Worm (Caenorhabditis elegans) whole organism, late embryonic: ENCODE measurements around the gene T24E12.1.

Source experiments
- C38D4.7 ChIP-seq: fragments of 200-800 bp; sonication (Bioruptor generic); optimal IDR thresholded peaks from 2 replicates; lab custom pipeline; 2018; ENCODE audit warnings: mild to moderate bottlenecking, missing genetic modification characterization, moderate library complexity, missing compliant biosample characterization
- K02D7.2 ChIP-seq: sonication (generic microtip); optimal IDR thresholded peaks from 2 replicates; lab custom pipeline; 2017; ENCODE audit warnings: mild to moderate bottlenecking, missing genetic modification characterization, missing compliant biosample characterization
- K09A11.1 ChIP-seq: sonication (generic microtip); optimal IDR thresholded peaks from 2 replicates; lab custom pipeline; 2017; ENCODE audit warnings: antibody characterized with exemption, mild to moderate bottlenecking, missing genetic modification characterization, missing compliant biosample characterization; ENCODE audit not compliant: insufficient read depth
- Y22D7AL.16 ChIP-seq: sonication (generic microtip); optimal IDR thresholded peaks from 2 replicates; lab custom pipeline; 2016; ENCODE audit warnings: missing genetic modification characterization, missing compliant biosample characterization
- ahr-1 ChIP-seq: sonication (generic microtip); optimal IDR thresholded peaks from 2 replicates; lab custom pipeline; 2016; ENCODE audit warnings: missing genetic modification characterization, missing compliant biosample characterization
- ceh-14 ChIP-seq: sonication (generic microtip); optimal IDR thresholded peaks from 2 replicates; lab custom pipeline; 2016; ENCODE audit warnings: missing genotype, missing genetic modification characterization, missing compliant biosample characterization
- ceh-18 ChIP-seq: sonication (generic microtip); optimal IDR thresholded peaks from 2 replicates; lab custom pipeline; 2016; ENCODE audit warnings: missing genetic modification characterization, missing compliant biosample characterization
- ceh-2 ChIP-seq: sonication (generic microtip); optimal IDR thresholded peaks from 2 replicates; lab custom pipeline; 2016; ENCODE audit warnings: missing genotype, missing genetic modification characterization, missing compliant biosample characterization
- ceh-22 ChIP-seq: sonication (generic microtip); optimal IDR thresholded peaks from 2 replicates; lab custom pipeline; 2017; ENCODE audit warnings: missing biosample characterization, missing genetic modification characterization
- ceh-30 ChIP-seq: fragments of 150-350 bp; optimal IDR thresholded peaks from 2 replicates; lab custom pipeline; 2014; ENCODE audit warnings: missing biosample characterization, missing genetic modification characterization
- ceh-31 ChIP-seq: sonication (generic microtip); optimal IDR thresholded peaks from 2 replicates; lab custom pipeline; 2016; ENCODE audit warnings: missing genetic modification characterization, missing compliant biosample characterization
- ceh-45 ChIP-seq: fragments of 200-800 bp; sonication (Bioruptor generic); IDR thresholded peaks from 2 replicates; pipeline ENCODE4 v1.3.6; 2022; ENCODE audit warnings: missing genetic modification reagents, missing genetic modification characterization, missing compliant biosample characterization
- ceh-48 ChIP-seq: sonication (generic microtip); optimal IDR thresholded peaks from 2 replicates; lab custom pipeline; 2016; ENCODE audit warnings: missing genetic modification characterization, inconsistent platforms, missing compliant biosample characterization
- ceh-9 ChIP-seq: sonication (generic microtip); optimal IDR thresholded peaks from 2 replicates; lab custom pipeline; 2016; ENCODE audit warnings: mild to moderate bottlenecking, missing genetic modification characterization, inconsistent platforms, missing compliant biosample characterization
- che-1 ChIP-seq: sonication (generic microtip); optimal IDR thresholded peaks from 2 replicates; lab custom pipeline; 2016; ENCODE audit warnings: mild to moderate bottlenecking, missing genetic modification characterization, missing compliant biosample characterization
- dmd-4 ChIP-seq: sonication (generic microtip); optimal IDR thresholded peaks from 2 replicates; lab custom pipeline; 2016; ENCODE audit warnings: borderline replicate concordance, missing genetic modification characterization, missing compliant biosample characterization
- elt-2 ChIP-seq: sonication (generic microtip); optimal IDR thresholded peaks from 2 replicates; lab custom pipeline; 2016; ENCODE audit warnings: missing genetic modification reagents, missing genetic modification characterization, missing compliant biosample characterization
- ets-4 ChIP-seq: sonication (generic microtip); optimal IDR thresholded peaks from 2 replicates; lab custom pipeline; 2016; ENCODE audit warnings: missing genetic modification characterization, missing compliant biosample characterization
- gmeb-2 ChIP-seq: sonication (generic microtip); optimal IDR thresholded peaks from 2 replicates; lab custom pipeline; 2016; ENCODE audit warnings: missing genetic modification characterization, inconsistent platforms, missing compliant biosample characterization
- hlh-13 ChIP-seq: fragments of 200-800 bp; sonication (Bioruptor generic); optimal IDR thresholded peaks from 2 replicates; lab custom pipeline; 2018; ENCODE audit warnings: mild to moderate bottlenecking, missing genetic modification characterization, missing compliant biosample characterization
- hlh-15 ChIP-seq: sonication (generic microtip); optimal IDR thresholded peaks from 2 replicates; lab custom pipeline; 2016; ENCODE audit warnings: missing genetic modification characterization, missing compliant biosample characterization
- hlh-30 ChIP-seq: sonication (generic microtip); optimal IDR thresholded peaks from 2 replicates; lab custom pipeline; 2017; ENCODE audit warnings: antibody characterized with exemption, missing genetic modification characterization, missing compliant biosample characterization; ENCODE audit not compliant: insufficient read depth
- madf-2 ChIP-seq: sonication (generic microtip); optimal IDR thresholded peaks from 2 replicates; lab custom pipeline; 2017; ENCODE audit warnings: missing genetic modification characterization, missing compliant biosample characterization
- mec-3 ChIP-seq: sonication (generic microtip); optimal IDR thresholded peaks from 2 replicates; lab custom pipeline; 2016; ENCODE audit warnings: borderline replicate concordance, missing genetic modification characterization, missing compliant biosample characterization
- nfya-1 ChIP-seq: sonication (generic microtip); optimal IDR thresholded peaks from 2 replicates; lab custom pipeline; 2017; ENCODE audit warnings: missing genetic modification characterization, mild to moderate bottlenecking, missing compliant biosample characterization, antibody characterized with exemption, moderate library complexity
- nhr-11 ChIP-seq: fragments of 150-350 bp; optimal IDR thresholded peaks from 2 replicates; lab custom pipeline; 2014; ENCODE audit warnings: missing biosample characterization, missing genetic modification characterization
- pat-9 ChIP-seq: fragments of 200-800 bp; sonication (Bioruptor generic); optimal IDR thresholded peaks from 2 replicates; lab custom pipeline; 2018; ENCODE audit warnings: mild to moderate bottlenecking, missing genetic modification characterization, moderate library complexity, missing compliant biosample characterization
- pax-1 ChIP-seq: fragments of 150-350 bp; optimal IDR thresholded peaks from 2 replicates; lab custom pipeline; 2014; ENCODE audit warnings: missing biosample characterization, missing genetic modification characterization
- rnt-1 ChIP-seq: sonication (generic microtip); optimal IDR thresholded peaks from 2 replicates; lab custom pipeline; 2016; ENCODE audit warnings: missing genetic modification characterization, missing compliant biosample characterization
- sox-4 ChIP-seq: sonication (generic microtip); optimal IDR thresholded peaks from 2 replicates; lab custom pipeline; 2017; ENCODE audit warnings: mild to moderate bottlenecking, missing genetic modification characterization, inconsistent platforms, missing compliant biosample characterization
- tbx-2 ChIP-seq: sonication (generic microtip); optimal IDR thresholded peaks from 2 replicates; lab custom pipeline; 2016; ENCODE audit warnings: missing genetic modification characterization, missing compliant biosample characterization
- ttx-3 ChIP-seq: sonication (generic microtip); optimal IDR thresholded peaks from 2 replicates; lab custom pipeline; 2016; ENCODE audit warnings: missing genetic modification reagents, missing genetic modification characterization, missing compliant biosample characterization
- unc-42 ChIP-seq: sonication (generic microtip); optimal IDR thresholded peaks from 2 replicates; lab custom pipeline; 2016; ENCODE audit warnings: missing genotype, missing genetic modification characterization, missing compliant biosample characterization
- unc-55 ChIP-seq: sonication (generic microtip); optimal IDR thresholded peaks from 2 replicates; lab custom pipeline; 2017; ENCODE audit warnings: missing biosample characterization, missing genetic modification reagents, missing genetic modification characterization
- unc-86 ChIP-seq: sonication (generic microtip); optimal IDR thresholded peaks from 2 replicates; lab custom pipeline; 2016; ENCODE audit warnings: missing genetic modification characterization, missing compliant biosample characterization
- ztf-16 ChIP-seq: sonication (generic microtip); optimal IDR thresholded peaks from 2 replicates; lab custom pipeline; 2017; ENCODE audit warnings: missing genetic modification characterization, missing compliant biosample characterization

T24E12.1 gene

ce11 chrII:3803219-3803618 lies 17.9 kb downstream of the T24E12.1 start, which contains the start of gene ins-32:
Gene ins-32 (minus strand): TSS chrII:3803319.
- no peak for TF ChIP-seq hlh-30 (tag; lab: Kevin White, UChicago)
- TF ChIP-seq, all 69 proteins: peak for 0

- no peak for TF ChIP-seq ceh-30
- no peak for TF ChIP-seq unc-42 (tag; lab: Kevin White, UChicago)
- TF ChIP-seq nfya-1 (tag; lab: Kevin White, UChicago), result no peak
- TF ChIP-seq rnt-1, result no peak
- TF ChIP-seq gmeb-2 (tag; lab: Kevin White, UChicago), result no peak
- no peak for TF ChIP-seq ceh-9 (tag; lab: Kevin White, UChicago)
- TF ChIP-seq hlh-13 (GFP tag; lab: Kevin White, UChicago), result no peak
- TF ChIP-seq Y22D7AL.16 (tag; lab: Kevin White, UChicago), result no peak
- TF ChIP-seq, all 69 proteins: peak for 0
Measured at ce11 chrII:3805518-3805917, 20.2 kb downstream of the T24E12.1 start.

ce11 chrII:3806964-3807363 lies 21.6 kb downstream of the T24E12.1 start, which contains the start of gene F54D10.4:
Gene F54D10.4 (minus strand): TSS chrII:3807064.
- no peak for TF ChIP-seq ceh-14 (tag; lab: Kevin White, UChicago)
- no peak for TF ChIP-seq ceh-18 (tag; lab: Kevin White, UChicago)
- no peak for TF ChIP-seq mec-3 (tag; lab: Kevin White, UChicago)

ce11 chrII:3808104-3808503 lies 22.7 kb downstream of the T24E12.1 start, which contains the start of gene F54D10.5:
Gene F54D10.5 (minus strand): TSS chrII:3808177.
- TF ChIP-seq hlh-15 (tag; lab: Kevin White, UChicago), result no peak
- TF ChIP-seq pax-1 (tag; lab: Kevin White, UChicago), result peak; percentile 30
- peak; percentile 45 for TF ChIP-seq unc-86 (tag; lab: Kevin White, UChicago)
- TF ChIP-seq che-1 (tag; lab: Kevin White, UChicago), result no peak
- TF ChIP-seq ahr-1 (tag; lab: Kevin White, UChicago), result no peak
- peak; percentile 4 for TF ChIP-seq sox-4 (tag; lab: Kevin White, UChicago)
- no peak for TF ChIP-seq ceh-45 (GFP tag; lab: Robert Waterston, UW)
- TF ChIP-seq nfya-1 (tag; lab: Kevin White, UChicago), result peak; percentile 70
- no peak for TF ChIP-seq ceh-2
- no peak for TF ChIP-seq madf-2
- TF ChIP-seq ceh-30, result no peak
- TF ChIP-seq tbx-2 (tag; lab: Kevin White, UChicago), result peak; percentile 74
- TF ChIP-seq nhr-11 (tag; lab: Kevin White, UChicago), result no peak
- no peak for TF ChIP-seq pat-9 (tag; lab: Kevin White, UChicago)
- TF ChIP-seq dmd-4 (tag; lab: Kevin White, UChicago), result no peak
- TF ChIP-seq C38D4.7, result no peak
- TF ChIP-seq ceh-31 (tag; lab: Kevin White, UChicago), result peak; percentile 53
- TF ChIP-seq ztf-16, result no peak
- TF ChIP-seq elt-2 (tag; lab: Kevin White, UChicago), result peak; percentile 78
- TF ChIP-seq unc-55 (GFP tag; lab: Kevin White, UChicago), result no peak
- TF ChIP-seq ets-4 (tag; lab: Kevin White, UChicago), result no peak
- TF ChIP-seq ttx-3 (tag; lab: Kevin White, UChicago), result peak; percentile 36
- no peak for TF ChIP-seq Y22D7AL.16 (tag; lab: Kevin White, UChicago)
- TF ChIP-seq unc-42 (tag; lab: Kevin White, UChicago), result peak; percentile 6
- TF ChIP-seq K02D7.2, result peak; percentile 45
- TF ChIP-seq ceh-48 (tag; lab: Kevin White, UChicago), result no peak
- TF ChIP-seq K09A11.1 (tag; lab: Kevin White, UChicago), result peak; percentile 32
- TF ChIP-seq ceh-18 (tag; lab: Kevin White, UChicago), result peak; percentile 32
- no peak for TF ChIP-seq ceh-22 (tag; lab: Kevin White, UChicago)
- no peak for TF ChIP-seq ceh-9 (tag; lab: Kevin White, UChicago)
- no peak for TF ChIP-seq ceh-14 (tag; lab: Kevin White, UChicago)
